Worm (Caenorhabditis elegans) whole organism, early embryonic: Measurements from ENCODE around the gene fbxb-74.

Experiments
- B0310.2 ChIP-seq: sonication (generic microtip); optimal IDR thresholded peaks from 2 replicates; lab custom pipeline; 2016; ENCODE audit warnings: mild to moderate bottlenecking, missing genetic modification characterization, missing compliant biosample characterization
- F13C5.2 ChIP-seq: sonication (generic microtip); optimal IDR thresholded peaks from 2 replicates; lab custom pipeline; 2017; ENCODE audit warnings: mild to moderate bottlenecking, missing genetic modification characterization, inconsistent platforms, missing compliant biosample characterization
- aly-1 ChIP-seq: sonication (generic microtip); optimal IDR thresholded peaks from 2 replicates; lab custom pipeline; 2016; ENCODE audit warnings: missing genetic modification characterization, missing compliant biosample characterization
- ama-1 ChIP-seq: fragments of 150-350 bp; optimal IDR thresholded peaks from 2 replicates; lab custom pipeline; 2014
- ceh-13 ChIP-seq: fragments of 200-800 bp; sonication (Bioruptor generic); optimal IDR thresholded peaks from 2 replicates; lab custom pipeline; 2018; ENCODE audit warnings: mild to moderate bottlenecking, missing genetic modification characterization, missing compliant biosample characterization
- ceh-36 ChIP-seq: sonication (generic microtip); optimal IDR thresholded peaks from 2 replicates; lab custom pipeline; 2016; ENCODE audit warnings: missing genetic modification characterization, inconsistent platforms, missing compliant biosample characterization
- ets-7 ChIP-seq: sonication (generic microtip); optimal IDR thresholded peaks from 2 replicates; lab custom pipeline; 2016; ENCODE audit warnings: missing genotype, missing genetic modification characterization, missing compliant biosample characterization
- flt-1 ChIP-seq: fragments of 200-800 bp; sonication (Bioruptor generic); IDR thresholded peaks from 2 replicates; pipeline ENCODE4 v1.3.6; 2022; ENCODE audit warnings: missing genetic modification characterization, missing compliant biosample characterization
- hmbx-1 ChIP-seq: sonication (generic microtip); optimal IDR thresholded peaks from 2 replicates; lab custom pipeline; 2016; ENCODE audit warnings: mild to moderate bottlenecking, missing genetic modification characterization, missing compliant biosample characterization
- hmg-4 ChIP-seq: fragments of 200-800 bp; sonication (Bioruptor generic); optimal IDR thresholded peaks from 2 replicates; lab custom pipeline; 2018; ENCODE audit warnings: mild to moderate bottlenecking, missing genetic modification characterization, missing compliant biosample characterization
- hnd-1 ChIP-seq: sonication (generic microtip); optimal IDR thresholded peaks from 2 replicates; lab custom pipeline; 2016; ENCODE audit warnings: missing genetic modification characterization, missing compliant biosample characterization
- pes-1 ChIP-seq: fragments of 200-800 bp; sonication (Bioruptor generic); IDR thresholded peaks from 2 replicates; pipeline ENCODE4 v1.3.6; 2022; ENCODE audit warnings: missing genetic modification reagents, missing genetic modification characterization, missing compliant biosample characterization
- scrt-1 ChIP-seq: fragments of 200-800 bp; sonication (Bioruptor generic); IDR thresholded peaks from 2 replicates; pipeline ENCODE4 v1.3.6; 2022; ENCODE audit warnings: missing genetic modification characterization, missing compliant biosample characterization
- sea-1 ChIP-seq: fragments of 200-800 bp; sonication (Bioruptor generic); conservative IDR thresholded peaks from 2 replicates; pipeline ENCODE4 v1.3.6; 2022; ENCODE audit warnings: missing genetic modification characterization, missing compliant biosample characterization
- tbx-11 ChIP-seq: fragments of 200-800 bp; sonication (Bioruptor generic); IDR thresholded peaks from 2 replicates; pipeline ENCODE4 v1.3.6; 2022; ENCODE audit warnings: missing genetic modification characterization, missing compliant biosample characterization
- tbx-37 ChIP-seq: fragments of 200-800 bp; sonication (Bioruptor generic); conservative IDR thresholded peaks from 2 replicates; pipeline ENCODE4 v1.3.6; 2022; ENCODE audit warnings: missing genetic modification reagents, missing genetic modification characterization, missing compliant biosample characterization
- tra-4 ChIP-seq: sonication (generic microtip); optimal IDR thresholded peaks from 2 replicates; lab custom pipeline; 2017; ENCODE audit warnings: missing genetic modification characterization, missing compliant biosample characterization

Gene fbxb-74

ce11 chrIV:4439190-4439589, at the start of gene fbxb-74:
Gene fbxb-74 (minus strand): TSS chrIV:4439290.
- TF ChIP-seq pes-1 (no peak), F13C5.2 (tag; lab: Kevin White, UChicago) (no peak), flt-1 (GFP tag; lab: Robert Waterston, UW) (no peak), tbx-37 (no peak), tra-4 (tag; lab: Kevin White, UChicago) (no peak), ceh-13 (GFP tag; lab: Kevin White, UChicago) (no peak), tbx-11 (no peak), scrt-1 (GFP tag; lab: Robert Waterston, UW) (no peak), ets-7 (tag; lab: Kevin White, UChicago) (no peak), ama-1 (lab: Kevin White, UChicago) (no peak)

- TF ChIP-seq sea-1 (GFP tag; lab: Robert Waterston, UW) (no peak), B0310.2 (no peak), hmbx-1 (no peak), hnd-1 (tag; lab: Kevin White, UChicago) (no peak), aly-1 (no peak), tra-4 (tag; lab: Kevin White, UChicago) (no peak), ceh-36 (no peak), pes-1 (no peak), tbx-37 (no peak), tbx-11 (no peak), flt-1 (GFP tag; lab: Robert Waterston, UW) (no peak), hmg-4 (GFP tag; lab: Kevin White, UChicago) (no peak), F13C5.2 (tag; lab: Kevin White, UChicago) (no peak), ceh-13 (GFP tag; lab: Kevin White, UChicago) (no peak), ama-1 (lab: Kevin White, UChicago) (no peak), ets-7 (tag; lab: Kevin White, UChicago) (no peak), scrt-1 (GFP tag; lab: Robert Waterston, UW) (no peak)
Observed at ce11 chrIV:4486738-4487137, 47.6 kb upstream of the fbxb-74 start, which contains the start of gene trx-3. Gene trx-3 (plus strand): TSS chrIV:4487028.

ce11 chrIV:4484555-4484954, 45.5 kb upstream of the fbxb-74 start:
- no peak for TF ChIP-seq sea-1 (GFP tag; lab: Robert Waterston, UW)
- no peak for TF ChIP-seq pes-1
- no peak for TF ChIP-seq tbx-11
- no peak for TF ChIP-seq scrt-1 (GFP tag; lab: Robert Waterston, UW)
- no peak for TF ChIP-seq flt-1 (GFP tag; lab: Robert Waterston, UW)
- TF ChIP-seq ama-1 (lab: Kevin White, UChicago) = no peak
- no peak for TF ChIP-seq ceh-36
- TF ChIP-seq hnd-1 (tag; lab: Kevin White, UChicago) = no peak
- TF ChIP-seq aly-1 = no peak
- TF ChIP-seq tra-4 (tag; lab: Kevin White, UChicago) = no peak
- TF ChIP-seq tbx-37 = no peak
- TF ChIP-seq hmbx-1 = no peak
- no peak for TF ChIP-seq F13C5.2 (tag; lab: Kevin White, UChicago)
- no peak for TF ChIP-seq B0310.2
- TF ChIP-seq ceh-13 (GFP tag; lab: Kevin White, UChicago) = no peak
- no peak for TF ChIP-seq ets-7 (tag; lab: Kevin White, UChicago)
- no peak for TF ChIP-seq hmg-4 (GFP tag; lab: Kevin White, UChicago)

ce11 chrIV:4482531-4482930, 43.4 kb upstream of the fbxb-74 start, which contains the start of gene M01H9.4:
Gene M01H9.4 (minus strand): TSS chrIV:4482909.
- no peak for TF ChIP-seq aly-1
- TF ChIP-seq tbx-37 = no peak
- TF ChIP-seq hnd-1 (tag; lab: Kevin White, UChicago) = no peak
- no peak for TF ChIP-seq sea-1 (GFP tag; lab: Robert Waterston, UW)
- no peak for TF ChIP-seq F13C5.2 (tag; lab: Kevin White, UChicago)
- TF ChIP-seq ama-1 (lab: Kevin White, UChicago) = no peak
- no peak for TF ChIP-seq ets-7 (tag; lab: Kevin White, UChicago)
- TF ChIP-seq pes-1 = no peak

ce11 chrIV:4481298-4481697, 42.2 kb upstream of the fbxb-74 start:
- TF ChIP-seq scrt-1 (GFP tag; lab: Robert Waterston, UW) (no peak), aly-1 (no peak), F13C5.2 (tag; lab: Kevin White, UChicago) (no peak), ets-7 (tag; lab: Kevin White, UChicago) (no peak), tra-4 (tag; lab: Kevin White, UChicago) (no peak)

ce11 chrIV:4480027-4480426, 40.9 kb upstream of the fbxb-74 start, which contains the start of gene M01H9.10:
Gene M01H9.10 (minus strand): TSS chrIV:4480127.
- no peak for TF ChIP-seq scrt-1 (GFP tag; lab: Robert Waterston, UW)
- TF ChIP-seq hmg-4 (GFP tag; lab: Kevin White, UChicago) = no peak
- no peak for TF ChIP-seq flt-1 (GFP tag; lab: Robert Waterston, UW)
- no peak for TF ChIP-seq ets-7 (tag; lab: Kevin White, UChicago)
- TF ChIP-seq ceh-13 (GFP tag; lab: Kevin White, UChicago) = no peak

- TF ChIP-seq tra-4 (tag; lab: Kevin White, UChicago) (no peak), sea-1 (GFP tag; lab: Robert Waterston, UW) (no peak), hmg-4 (GFP tag; lab: Kevin White, UChicago) (no peak), ets-7 (tag; lab: Kevin White, UChicago) (no peak), scrt-1 (GFP tag; lab: Robert Waterston, UW) (no peak), pes-1 (no peak), aly-1 (no peak), hmbx-1 (no peak), ceh-36 (no peak), tbx-37 (no peak), flt-1 (GFP tag; lab: Robert Waterston, UW) (no peak), tbx-11 (no peak), ama-1 (lab: Kevin White, UChicago) (no peak), F13C5.2 (tag; lab: Kevin White, UChicago) (no peak), ceh-13 (GFP tag; lab: Kevin White, UChicago) (no peak), B0310.2 (no peak), hnd-1 (tag; lab: Kevin White, UChicago) (no peak)
Observed at ce11 chrIV:4478612-4479011, 39.5 kb upstream of the fbxb-74 start.
